Worm (Caenorhabditis elegans) whole organism, L2 larva: ENCODE data around the gene aexr-2.

Experiments used
- C34F6.9 ChIP-seq: fragments of 150-350 bp; optimal IDR thresholded peaks from 2 replicates; lab custom pipeline; 2014; ENCODE audit warnings: missing biosample characterization, missing genetic modification characterization
- F13H6.1 ChIP-seq: sonication (generic microtip); optimal IDR thresholded peaks from 2 replicates; lab custom pipeline; 2016; ENCODE audit warnings: missing genetic modification characterization, missing compliant biosample characterization
- R02D3.7 ChIP-seq: fragments of 150-350 bp; optimal IDR thresholded peaks from 2 replicates; lab custom pipeline; 2014; ENCODE audit warnings: missing biosample characterization, missing genetic modification characterization
- Y55F3AM.14 ChIP-seq: fragments of 200-800 bp; sonication (Bioruptor generic); optimal IDR thresholded peaks from 2 replicates; lab custom pipeline; 2018; ENCODE audit warnings: mild to moderate bottlenecking, missing genetic modification characterization, missing compliant biosample characterization
- ZK546.5 ChIP-seq: sonication (generic microtip); optimal IDR thresholded peaks from 2 replicates; lab custom pipeline; 2017; ENCODE audit warnings: missing biosample characterization, missing genetic modification characterization
- ama-1 ChIP-seq: fragments of 150-350 bp; optimal IDR thresholded peaks from 2 replicates; lab custom pipeline; 2018; ENCODE audit warnings: inconsistent platforms
- ceh-16 ChIP-seq: fragments of 150-350 bp; optimal IDR thresholded peaks from 2 replicates; lab custom pipeline; 2014; ENCODE audit warnings: missing biosample characterization, missing genetic modification characterization
- ceh-82 ChIP-seq: fragments of 150-350 bp; optimal IDR thresholded peaks from 2 replicates; lab custom pipeline; 2014; ENCODE audit warnings: missing biosample characterization, missing genetic modification characterization
- dmd-4 ChIP-seq: sonication (generic microtip); optimal IDR thresholded peaks from 2 replicates; lab custom pipeline; 2017; ENCODE audit warnings: missing biosample characterization, missing genetic modification characterization
- egl-27 ChIP-seq: sonication (generic microtip); optimal IDR thresholded peaks from 3 replicates; lab custom pipeline; 2017; ENCODE audit warnings: missing biosample characterization, missing genetic modification reagents, missing genetic modification characterization
- elt-1 ChIP-seq: fragments of 150-350 bp; optimal IDR thresholded peaks from 2 replicates; lab custom pipeline; 2014; ENCODE audit warnings: missing biosample characterization, missing genetic modification characterization
- elt-3 ChIP-seq: sonication (generic microtip); optimal IDR thresholded peaks from 2 replicates; lab custom pipeline; 2017; ENCODE audit warnings: missing biosample characterization, missing genetic modification characterization
- fos-1 ChIP-seq: fragments of 150-350 bp; optimal IDR thresholded peaks from 2 replicates; lab custom pipeline; 2014; ENCODE audit warnings: missing biosample characterization, missing genetic modification characterization
- gmeb-1 ChIP-seq: fragments of 150-350 bp; optimal IDR thresholded peaks from 2 replicates; lab custom pipeline; 2014; ENCODE audit warnings: missing biosample characterization, missing genetic modification characterization
- lsy-2 ChIP-seq, 2 experiments: fragments of 150-350 bp in 1 of 2; sonication (generic microtip) in 1 of 2; optimal IDR thresholded peaks; 2 replicates each; lab custom pipeline; 2014 to 2017; ENCODE audit warnings: missing biosample characterization in 2 of 2, missing genetic modification characterization in 2 of 2
- mbf-1 ChIP-seq: sonication (generic microtip); optimal IDR thresholded peaks from 2 replicates; lab custom pipeline; 2017; ENCODE audit warnings: missing biosample characterization, missing genetic modification characterization
- nhr-10 ChIP-seq: sonication (generic microtip); optimal IDR thresholded peaks from 2 replicates; lab custom pipeline; 2017; ENCODE audit warnings: missing biosample characterization, missing genetic modification characterization
- nhr-12 ChIP-seq: fragments of 150-350 bp; optimal IDR thresholded peaks from 2 replicates; lab custom pipeline; 2014; ENCODE audit warnings: missing biosample characterization, missing genetic modification characterization
- nhr-129 ChIP-seq: fragments of 150-350 bp; optimal IDR thresholded peaks from 2 replicates; lab custom pipeline; 2014; ENCODE audit warnings: missing biosample characterization, missing genetic modification characterization
- nhr-21 ChIP-seq: fragments of 150-350 bp; optimal IDR thresholded peaks from 2 replicates; lab custom pipeline; 2014; ENCODE audit warnings: missing biosample characterization, missing genetic modification characterization
- nhr-237 ChIP-seq: fragments of 150-350 bp; optimal IDR thresholded peaks from 2 replicates; lab custom pipeline; 2014; ENCODE audit warnings: missing biosample characterization, missing genetic modification characterization
- nhr-25 ChIP-seq: fragments of 150-350 bp; sonication (generic microtip); optimal IDR thresholded peaks from 3 replicates; lab custom pipeline; 2014; ENCODE audit warnings: missing biosample characterization, missing genetic modification characterization
- nhr-6 ChIP-seq: fragments of 150-350 bp; optimal IDR thresholded peaks from 2 replicates; lab custom pipeline; 2014; ENCODE audit warnings: missing biosample characterization, missing genetic modification characterization
- peb-1 ChIP-seq: fragments of 150-350 bp; optimal IDR thresholded peaks from 2 replicates; lab custom pipeline; 2014; ENCODE audit warnings: missing biosample characterization, missing genetic modification characterization
- sem-4 ChIP-seq: fragments of 150-350 bp; optimal IDR thresholded peaks from 2 replicates; lab custom pipeline; 2014; ENCODE audit warnings: missing biosample characterization, missing genetic modification reagents, missing genetic modification characterization
- skn-1 ChIP-seq: sonication (generic microtip); optimal IDR thresholded peaks from 2 replicates; lab custom pipeline; 2017; ENCODE audit warnings: missing biosample characterization, missing genetic modification characterization
- sma-3 ChIP-seq: sonication (generic microtip); optimal IDR thresholded peaks from 2 replicates; lab custom pipeline; 2016; ENCODE audit warnings: missing genetic modification reagents, missing genetic modification characterization, missing compliant biosample characterization
- sma-9 ChIP-seq, 2 experiments: fragments of 150-350 bp in 1 of 2; sonication (generic microtip) in 1 of 2; optimal IDR thresholded peaks; 2 replicates each; lab custom pipeline; 2014 to 2016; ENCODE audit warnings: missing genetic modification characterization in 2 of 2, mild to moderate bottlenecking in 1 of 2, missing biosample characterization in 1 of 2, missing compliant biosample characterization in 1 of 2, missing genetic modification reagents in 1 of 2, moderate library complexity in 1 of 2
- snpc-4 ChIP-seq: fragments of 150-350 bp; optimal IDR thresholded peaks from 2 replicates; lab custom pipeline; 2014; ENCODE audit warnings: missing biosample characterization, missing genetic modification characterization
- unc-39 ChIP-seq: fragments of 150-350 bp; optimal IDR thresholded peaks from 2 replicates; lab custom pipeline; 2014; ENCODE audit warnings: missing biosample characterization, missing genetic modification characterization
- unc-55 ChIP-seq: fragments of 150-350 bp; sonication (generic microtip); optimal IDR thresholded peaks from 3 replicates; lab custom pipeline; 2014; ENCODE audit warnings: missing biosample characterization, missing genetic modification reagents, missing genetic modification characterization
- zag-1 ChIP-seq: fragments of 150-350 bp; optimal IDR thresholded peaks from 2 replicates; lab custom pipeline; 2014; ENCODE audit warnings: missing biosample characterization, missing genetic modification characterization
- ztf-11 ChIP-seq: sonication (generic microtip); optimal IDR thresholded peaks from 2 replicates; lab custom pipeline; 2017; ENCODE audit warnings: missing biosample characterization, missing genetic modification characterization

Gene aexr-2

DNA sequence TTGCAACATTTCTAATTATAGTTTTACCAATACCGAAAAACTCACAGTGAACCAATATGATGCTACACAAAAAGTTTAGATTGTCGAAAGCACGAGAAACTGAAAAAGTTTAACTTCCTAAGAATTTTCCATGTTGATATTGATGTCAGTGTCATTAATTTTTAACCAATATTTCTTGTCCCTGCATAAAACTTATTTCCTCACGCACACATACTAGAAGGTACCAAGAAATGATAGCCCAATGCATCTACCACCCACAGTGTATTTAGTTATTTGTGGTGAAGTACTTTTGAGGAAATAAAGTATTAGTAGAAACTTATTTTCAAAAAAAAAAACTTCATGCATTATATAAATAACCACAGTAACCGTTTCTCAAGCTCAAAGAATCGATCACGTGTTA, at the start of gene aexr-2:
Gene aexr-2 (minus strand): TSS at position 101 of the 400 bp plus-strand sequence.
- TF ChIP-seq gmeb-1 (no peak), nhr-237 (tag; lab: Kevin White, UChicago) (no peak)

DNA sequence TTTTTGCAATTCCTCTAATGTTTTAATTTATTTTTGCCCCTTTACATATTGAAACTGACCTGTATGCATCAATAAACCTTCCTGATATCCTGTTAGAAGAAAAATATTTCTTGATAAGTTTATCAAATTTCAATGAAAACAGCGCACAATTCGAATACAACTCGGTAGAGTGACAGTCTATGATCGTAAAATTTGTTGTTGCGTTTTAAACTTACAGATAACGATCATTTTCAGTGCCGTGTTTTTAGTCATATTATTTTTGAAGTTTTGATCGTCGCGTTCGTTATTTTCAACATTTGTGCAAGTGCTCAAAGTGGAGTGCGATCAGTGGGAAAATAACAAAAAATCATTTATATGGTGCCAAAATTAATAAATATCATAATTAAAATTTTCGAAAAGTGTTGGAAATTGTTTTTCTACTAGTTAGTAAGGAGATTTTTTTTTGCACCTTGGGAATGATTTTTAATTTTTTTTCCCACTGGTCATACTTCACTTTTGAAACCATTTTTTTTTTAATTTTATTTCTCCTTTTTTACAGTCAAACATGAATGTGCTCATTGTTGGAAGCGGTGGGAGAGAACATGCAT, 43.1 kb upstream of the aexr-2 start, which contains the start of gene F38B6.4:
Gene F38B6.4 (plus strand): TSS at position 537 of the 587 bp plus-strand sequence.
- TF ChIP-seq F13H6.1 (no peak), sma-9 (GFP tag; optimal IDR thresholded peaks at IDR 0.05; lab: Kevin White, UChicago) (no peak), sma-9 (tag; optimal IDR thresholded peaks at IDR 0.05; lab: Kevin White, UChicago) (no peak), Y55F3AM.14 (GFP tag; lab: Kevin White, UChicago) (no peak), fos-1 (peak; percentile 75), mbf-1 (tag; lab: Kevin White, UChicago) (no peak)

DNA sequence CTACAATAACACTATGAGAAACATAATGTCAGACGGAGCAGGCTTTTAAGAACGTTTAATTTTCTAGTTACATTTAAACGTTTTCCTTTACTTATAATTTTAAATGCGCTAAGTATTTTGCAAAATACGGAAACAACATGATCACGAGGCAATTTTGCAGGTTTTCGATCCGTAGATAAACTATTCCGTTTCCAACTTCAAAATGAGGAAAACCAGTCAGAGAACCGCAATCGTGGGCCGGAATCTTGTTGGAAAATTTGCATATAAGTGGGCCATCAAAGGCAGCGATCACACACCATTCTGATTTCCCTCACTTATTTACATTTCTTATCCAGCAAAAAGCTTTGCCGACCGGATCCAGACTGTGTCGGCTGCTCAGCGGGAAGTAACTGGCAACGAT, 41.2 kb upstream of the aexr-2 start, which contains the start of gene col-172:
Gene col-172 (plus strand): TSS at position 301 of the 400 bp plus-strand sequence.
- TF ChIP-seq R02D3.7 (tag; lab: Kevin White, UChicago) (no peak), nhr-12 (no peak), ztf-11 (tag; lab: Kevin White, UChicago) (no peak), nhr-10 (tag; lab: Kevin White, UChicago) (no peak), sma-3 (no peak), unc-39 (tag; lab: Kevin White, UChicago) (no peak), nhr-129 (tag; lab: Kevin White, UChicago) (no peak), elt-1 (no peak), Y55F3AM.14 (GFP tag; lab: Kevin White, UChicago) (no peak), nhr-21 (tag; lab: Kevin White, UChicago) (no peak), dmd-4 (tag; lab: Kevin White, UChicago) (no peak), F13H6.1 (no peak), ZK546.5 (tag; lab: Kevin White, UChicago) (no peak), fos-1 (no peak)

DNA sequence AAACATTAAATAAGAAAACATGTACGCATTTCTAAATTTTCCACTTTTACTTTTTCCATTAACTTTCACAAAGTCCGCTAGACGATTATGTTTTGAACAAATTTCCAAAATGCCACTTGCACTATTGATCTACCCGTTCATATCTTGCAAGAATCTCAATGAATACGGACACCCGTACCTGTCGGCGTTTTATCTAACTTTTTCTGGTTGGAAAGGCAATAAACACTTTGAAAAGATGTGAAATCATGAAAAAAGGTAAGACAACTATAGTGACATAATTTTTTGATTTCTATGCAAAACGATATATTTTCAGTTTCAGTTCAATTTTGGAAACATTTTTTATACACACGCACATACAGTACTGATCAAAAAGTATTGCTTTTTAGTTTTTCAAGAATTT, 40.4 kb upstream of the aexr-2 start:
- TF ChIP-seq lsy-2 (tag; optimal IDR thresholded peaks at IDR 0.05; lab: Kevin White, UChicago), result no peak
- TF ChIP-seq F13H6.1, result no peak
- TF ChIP-seq sma-9 (GFP tag; optimal IDR thresholded peaks at IDR 0.05; lab: Kevin White, UChicago), result peak; percentile 21
- no peak for TF ChIP-seq sma-9 (tag; optimal IDR thresholded peaks at IDR 0.05; lab: Kevin White, UChicago)
- TF ChIP-seq ceh-16, result peak; percentile 57
- no peak for TF ChIP-seq ama-1 (lab: Kevin White, UChicago)
- peak; percentile 32 for TF ChIP-seq elt-1

DNA sequence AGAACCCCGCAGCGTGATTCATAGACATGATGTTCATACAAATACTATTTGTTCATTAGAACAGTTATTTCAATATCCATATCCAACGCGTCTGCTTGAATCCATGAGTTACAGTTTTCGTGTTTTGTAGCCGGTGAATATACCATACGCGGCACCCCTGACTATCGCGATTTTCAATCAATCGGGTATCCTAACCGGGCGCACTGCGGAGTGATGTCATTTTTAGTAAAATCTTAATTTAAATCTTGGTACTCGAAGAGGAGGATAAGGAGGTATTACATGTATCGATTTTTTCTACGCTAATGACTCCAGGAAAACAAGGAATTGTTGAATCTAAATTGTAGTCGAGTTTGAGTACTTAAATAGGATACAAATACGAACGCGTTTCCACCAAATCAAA, 38.0 kb upstream of the aexr-2 start:
- TF ChIP-seq elt-1, result peak; percentile 25
- TF ChIP-seq egl-27 (tag; lab: Kevin White, UChicago), result no peak
- TF ChIP-seq sem-4 (tag; lab: Kevin White, UChicago), result no peak
- TF ChIP-seq snpc-4 (tag; lab: Kevin White, UChicago), result no peak
- TF ChIP-seq nhr-237 (tag; lab: Kevin White, UChicago), result no peak
- TF ChIP-seq ceh-16, result peak; percentile 85
- no peak for TF ChIP-seq nhr-6
- TF ChIP-seq mbf-1 (tag; lab: Kevin White, UChicago), result no peak
- no peak for TF ChIP-seq C34F6.9 (tag; lab: Kevin White, UChicago)
- TF ChIP-seq sma-9 (GFP tag; optimal IDR thresholded peaks at IDR 0.05; lab: Kevin White, UChicago), result peak; percentile 56
- no peak for TF ChIP-seq sma-9 (tag; optimal IDR thresholded peaks at IDR 0.05; lab: Kevin White, UChicago)
- TF ChIP-seq fos-1, result no peak

DNA sequence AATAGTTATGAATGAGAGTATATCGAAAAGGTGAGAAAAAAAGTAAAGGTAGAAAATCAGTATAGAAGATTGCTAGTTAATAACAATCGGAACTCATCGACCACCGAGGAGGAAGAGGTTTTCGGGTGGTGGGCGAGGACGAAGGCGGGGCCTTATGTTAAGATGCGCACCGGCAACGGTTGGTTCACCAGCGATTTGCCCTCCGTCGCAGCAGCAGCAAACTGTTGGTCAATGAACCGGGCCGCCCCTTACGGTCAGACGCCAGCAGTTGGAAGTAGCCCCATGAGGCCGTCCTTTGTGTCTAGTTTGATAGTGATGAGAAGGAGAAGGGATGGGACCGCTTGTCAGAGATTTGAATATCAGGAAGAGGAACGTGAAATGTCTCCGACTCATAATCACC, 37.6 kb upstream of the aexr-2 start, which contains the start of gene nhr-137:
Gene nhr-137 (minus strand): TSS at position 101 of the 400 bp plus-strand sequence.
- TF ChIP-seq C34F6.9 (tag; lab: Kevin White, UChicago) (no peak), elt-3 (tag; lab: Kevin White, UChicago) (no peak), ceh-82 (no peak), snpc-4 (tag; lab: Kevin White, UChicago) (no peak), dmd-4 (tag; lab: Kevin White, UChicago) (no peak), sma-3 (no peak), zag-1 (tag; lab: Kevin White, UChicago) (no peak), R02D3.7 (tag; lab: Kevin White, UChicago) (no peak), skn-1 (tag; lab: Kevin White, UChicago) (no peak), ceh-16 (no peak), unc-55 (no peak), egl-27 (tag; lab: Kevin White, UChicago) (no peak), nhr-25 (tag; lab: Kevin White, UChicago) (no peak), peb-1 (no peak)
